Worm (Caenorhabditis elegans): ENCODE data around the gene pho-10.

The pho-10 gene

DNA sequence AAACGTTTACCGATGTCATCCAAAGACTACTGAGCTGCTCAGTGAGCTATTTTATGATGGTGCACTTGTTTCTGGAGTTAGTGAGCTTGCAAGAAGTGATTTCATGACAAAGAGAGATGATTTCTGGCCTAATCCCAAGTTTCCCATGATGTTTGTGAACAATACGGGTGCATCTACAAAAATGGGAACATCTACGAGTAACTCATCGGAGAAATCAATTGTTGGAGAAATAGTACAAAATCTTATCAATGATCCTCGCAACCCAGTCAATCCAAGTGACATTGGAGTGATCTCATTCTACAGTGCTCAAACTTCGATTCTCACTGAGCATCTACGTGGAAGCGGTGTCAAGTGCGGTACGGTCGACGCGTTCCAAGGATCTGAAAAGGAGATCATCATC is 8.1 kb upstream of the pho-10 start:
- TF ChIP-seq mec-3 (tag; optimal IDR thresholded peaks at IDR 0.05; ENCODE audit: borderline replicate concordance) = no peak
- TF ChIP-seq tbx-2 (tag; optimal IDR thresholded peaks at IDR 0.05) = no peak
- no peak for TF ChIP-seq ceh-19 (GFP tag; optimal IDR thresholded peaks at IDR 0.05)

DNA sequence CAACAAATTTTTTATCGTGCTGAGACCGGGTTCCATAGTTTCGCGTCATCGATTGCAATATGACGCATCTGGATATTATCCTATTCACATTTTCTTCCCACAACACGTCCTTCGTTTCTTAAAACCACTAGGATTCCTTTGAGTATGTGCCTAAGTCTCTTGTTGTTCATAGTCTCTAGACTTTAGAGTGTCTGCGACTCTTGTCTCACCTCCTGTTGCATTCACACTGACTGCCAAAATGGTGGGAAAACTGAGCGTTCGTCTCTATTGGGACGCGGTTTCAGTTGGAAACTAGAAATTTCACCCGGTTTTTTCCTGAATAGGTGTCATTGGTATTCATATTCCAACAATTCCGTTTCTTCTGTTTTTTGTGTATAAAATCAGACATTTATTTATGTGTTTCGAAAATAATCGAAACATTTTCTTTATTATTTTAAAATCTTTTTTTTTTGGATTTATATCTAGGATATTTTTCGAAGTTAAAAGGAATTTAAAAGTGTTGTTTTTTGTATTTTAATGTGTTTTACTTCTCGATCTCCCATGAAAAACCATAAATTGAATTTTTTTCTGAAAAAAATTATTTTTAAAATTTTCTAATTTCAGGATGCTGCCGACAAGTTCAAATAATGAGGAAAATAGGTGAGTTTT is 1.4 kb upstream of the pho-10 start, which contains the start of gene C05C10.2:
Gene C05C10.2 (plus strand): TSS at position 598 of the 648 bp plus-strand sequence.
- TF ChIP-seq nfya-1 (tag; optimal IDR thresholded peaks at IDR 0.05) (peak; percentile 7), lin-11 (tag; optimal IDR thresholded peaks at IDR 0.05) (no peak), K09A11.1 (tag; optimal IDR thresholded peaks at IDR 0.05; ENCODE audit: insufficient read depth) (no peak), ceh-2 (tag; optimal IDR thresholded peaks at IDR 0.05) (no peak)

DNA sequence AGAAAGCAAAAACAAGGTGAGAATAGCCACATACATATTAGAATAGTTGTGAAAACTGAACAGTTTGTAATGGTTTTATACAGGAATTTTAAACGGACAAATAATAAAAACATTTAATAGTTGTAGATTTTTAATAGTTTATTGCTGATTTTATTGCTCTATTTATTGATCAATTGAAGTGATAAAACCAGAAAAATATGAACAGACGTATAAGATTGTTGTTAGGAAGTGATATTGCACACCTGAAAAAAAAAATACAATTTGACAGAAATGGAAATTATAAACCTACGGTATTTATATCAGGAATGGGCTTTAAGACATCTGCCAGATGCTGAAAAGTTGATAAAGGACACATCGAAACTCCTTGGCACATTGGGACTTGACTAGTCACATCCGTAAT is 2.5 kb downstream of the pho-10 start, which contains the start of gene C05C10.8:
Gene C05C10.8 (minus strand): TSS at position 101 of the 400 bp plus-strand sequence.
- TF ChIP-seq ahr-1 (tag; optimal IDR thresholded peaks at IDR 0.05) (no peak), unc-3 (GFP tag; conservative IDR thresholded peaks at IDR 0.05) (no peak), unc-3 (tag; optimal IDR thresholded peaks at IDR 0.05) (no peak), unc-55 (GFP tag; optimal IDR thresholded peaks at IDR 0.05) (no peak), ceh-6 (GFP tag; optimal IDR thresholded peaks at IDR 0.05) (no peak)

DNA sequence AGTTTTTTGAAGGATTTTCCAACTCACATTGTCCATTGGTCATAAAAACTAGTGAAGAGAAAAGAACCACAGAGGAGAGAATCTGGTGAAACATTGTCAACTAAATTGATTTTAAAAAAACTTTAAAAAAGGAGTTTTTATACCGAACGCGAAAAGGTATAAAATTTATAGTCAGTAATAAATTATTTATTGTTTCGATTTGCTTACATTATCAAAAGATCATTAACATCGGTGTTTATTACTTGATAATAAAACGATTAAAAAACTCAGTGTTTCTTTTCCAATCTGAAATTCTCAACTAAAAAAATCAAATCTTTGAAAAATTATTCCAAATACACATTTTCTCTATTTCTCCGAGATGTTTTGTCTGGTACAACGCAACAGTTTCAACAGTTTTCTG is 4.2 kb downstream of the pho-10 start, which contains the start of gene F26C11.4:
Gene F26C11.4 (minus strand): TSS at position 101 of the 400 bp plus-strand sequence.
- TF ChIP-seq nhr-11 (tag; optimal IDR thresholded peaks at IDR 0.05) = no peak
- no peak for TF ChIP-seq hlh-15 (tag; optimal IDR thresholded peaks at IDR 0.05)

DNA sequence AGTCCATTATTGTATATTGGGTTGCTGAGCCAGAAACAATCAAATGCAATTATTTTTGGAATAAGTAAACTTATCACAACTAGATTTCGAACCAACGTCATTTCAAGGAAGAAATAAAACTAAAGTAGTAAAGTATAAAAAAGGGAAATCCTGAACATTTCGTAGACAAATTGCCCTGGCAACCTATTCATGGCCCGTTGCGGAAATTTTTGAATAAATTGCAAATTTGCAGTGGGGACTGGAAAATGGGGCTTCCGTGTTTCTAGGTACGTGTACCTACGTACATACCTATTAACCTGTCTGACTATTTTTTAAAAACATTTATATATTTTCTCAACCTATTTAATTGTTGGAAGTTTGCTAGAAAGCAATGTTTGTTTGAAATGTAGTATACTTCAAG is 5.4 kb downstream of the pho-10 start, which contains the start of gene F26C11.3:
Gene F26C11.3 (minus strand): TSS at position 101 of the 400 bp plus-strand sequence.
- no peak for TF ChIP-seq pha-4 (tag; optimal IDR thresholded peaks at IDR 0.05)
- no peak for TF ChIP-seq hlh-30 (tag; optimal IDR thresholded peaks at IDR 0.05; ENCODE audit: insufficient read depth)
- no peak for TF ChIP-seq pha-2 (tag; optimal IDR thresholded peaks at IDR 0.05)
- TF ChIP-seq pros-1 (tag; optimal IDR thresholded peaks at IDR 0.05) = no peak
- TF ChIP-seq dmd-4 (tag; optimal IDR thresholded peaks at IDR 0.05; ENCODE audit: borderline replicate concordance) = no peak
- no peak for TF ChIP-seq sox-2 (GFP tag; IDR thresholded peaks at IDR 0.05)
- no peak for TF ChIP-seq hlh-13 (GFP tag; optimal IDR thresholded peaks at IDR 0.05)
- TF ChIP-seq eyg-1 (tag; optimal IDR thresholded peaks at IDR 0.05) = no peak
- TF ChIP-seq nhr-232 (tag; optimal IDR thresholded peaks at IDR 0.05) = no peak
- TF ChIP-seq pqm-1 (tag; optimal IDR thresholded peaks at IDR 0.05) = no peak
- no peak for TF ChIP-seq hlh-8 (tag; optimal IDR thresholded peaks at IDR 0.05)
- no peak for TF ChIP-seq C08G9.2 (tag; optimal IDR thresholded peaks at IDR 0.05)
- no peak for TF ChIP-seq ceh-34 (tag; optimal IDR thresholded peaks at IDR 0.05)

DNA sequence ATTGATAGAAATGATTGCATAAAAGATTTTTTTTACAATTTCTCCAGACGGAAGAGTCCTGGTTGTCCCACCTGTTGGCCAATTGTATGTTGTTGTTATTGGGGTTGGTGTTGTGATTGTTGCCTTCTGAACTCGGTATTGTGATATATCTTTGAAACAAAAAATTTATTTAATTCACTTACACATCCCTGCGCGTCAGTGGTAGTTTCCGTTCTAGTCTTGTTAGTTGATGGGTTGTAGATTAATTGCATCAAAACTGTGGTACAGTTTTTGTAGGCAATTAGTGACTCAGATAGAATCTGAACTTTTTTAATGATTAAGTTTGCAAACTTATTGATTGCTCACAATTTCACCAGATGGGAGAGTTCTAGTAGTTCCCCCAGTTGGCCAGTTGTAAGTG is 15.9 kb downstream of the pho-10 start:
- TF ChIP-seq unc-86 (tag; optimal IDR thresholded peaks at IDR 0.05) (no peak), hlh-6 (tag; optimal IDR thresholded peaks at IDR 0.05) (no peak), lin-11 (tag; optimal IDR thresholded peaks at IDR 0.05) (no peak), pag-3 (tag; optimal IDR thresholded peaks at IDR 0.05; ENCODE audit: borderline replicate concordance) (no peak), fkh-6 (tag; optimal IDR thresholded peaks at IDR 0.05) (no peak), hlh-8 (tag; optimal IDR thresholded peaks at IDR 0.05) (no peak), T23F11.4 (GFP tag; optimal IDR thresholded peaks at IDR 0.05) (no peak), elt-2 (tag; optimal IDR thresholded peaks at IDR 0.05) (no peak), pros-1 (tag; optimal IDR thresholded peaks at IDR 0.05) (no peak), nfya-1 (tag; optimal IDR thresholded peaks at IDR 0.05) (no peak), hlh-30 (tag; optimal IDR thresholded peaks at IDR 0.05; ENCODE audit: insufficient read depth) (no peak), sox-2 (GFP tag; IDR thresholded peaks at IDR 0.05) (no peak), K02D7.2 (tag; optimal IDR thresholded peaks at IDR 0.05) (no peak), ets-4 (tag; optimal IDR thresholded peaks at IDR 0.05) (no peak), odd-2 (tag; optimal IDR thresholded peaks at IDR 0.05) (no peak), npax-4 (tag; optimal IDR thresholded peaks at IDR 0.05) (no peak), F13H6.1 (tag; optimal IDR thresholded peaks at IDR 0.05) (no peak), ceh-30 (tag; optimal IDR thresholded peaks at IDR 0.05) (no peak), tbx-7 (tag; optimal IDR thresholded peaks at IDR 0.05) (no peak)
